Fruit fly (Drosophila melanogaster) whole organism, embryonic: ENCODE measurements around the gene CG16775.

Source experiments
- CG11085 ChIP-seq: fragments of 200-800 bp; sonication (Bioruptor generic); IDR thresholded peaks from 2 replicates; pipeline ENCODE4 v1.3.6; 2022; ENCODE audit warnings: missing biosample characterization, missing genetic modification characterization
- CG14014 ChIP-seq: fragments of 200-800 bp; sonication (Bioruptor generic); IDR thresholded peaks from 2 replicates; pipeline ENCODE4 v1.3.6; 2022; ENCODE audit warnings: missing biosample characterization, missing genetic modification characterization
- CG14710 ChIP-seq: fragments of 200-800 bp; sonication (Bioruptor generic); optimal IDR thresholded peaks from 3 replicates; lab custom pipeline; 2019; ENCODE audit warnings: missing biosample characterization, mild to moderate bottlenecking, missing genetic modification characterization, moderate library complexity
- CG15479 ChIP-seq: fragments of 200-800 bp; sonication (Bioruptor generic); optimal IDR thresholded peaks from 3 replicates; lab custom pipeline; 2019; ENCODE audit warnings: missing biosample characterization, mild to moderate bottlenecking, missing genetic modification characterization, moderate library complexity
- CG15514 ChIP-seq: fragments of 200-800 bp; sonication (Bioruptor generic); optimal IDR thresholded peaks from 3 replicates; lab custom pipeline; 2017; ENCODE audit warnings: missing biosample characterization, missing genetic modification characterization, mild to moderate bottlenecking, moderate library complexity, missing genetic modification reagents
- CG16779 ChIP-seq: fragments of 200-800 bp; sonication (Bioruptor generic); IDR thresholded peaks from 2 replicates; pipeline ENCODE4 v1.3.6; 2022; ENCODE audit warnings: missing biosample characterization, missing genetic modification characterization
- CG16813 ChIP-seq: fragments of 200-800 bp; sonication (Bioruptor generic); IDR thresholded peaks from 3 replicates; pipeline ENCODE4 v1.3.6; 2022; ENCODE audit warnings: missing biosample characterization, missing genetic modification characterization; ENCODE audit not compliant: partially characterized antibody
- CG17328 ChIP-seq: fragments of 200-800 bp; sonication (Bioruptor generic); IDR thresholded peaks from 2 replicates; pipeline ENCODE4 v1.3.6; 2022; ENCODE audit warnings: missing biosample characterization, missing genetic modification characterization
- CG17359 ChIP-seq: fragments of 200-800 bp; sonication (Bioruptor generic); optimal IDR thresholded peaks from 3 replicates; lab custom pipeline; 2018; ENCODE audit warnings: missing biosample characterization, mild to moderate bottlenecking, missing genetic modification characterization, moderate library complexity
- CG17829 ChIP-seq: fragments of 200-800 bp; optimal IDR thresholded peaks from 2 replicates; lab custom pipeline; 2019; ENCODE audit warnings: missing biosample characterization, mild to moderate bottlenecking, missing genetic modification characterization, moderate library complexity
- CG18011 ChIP-seq: fragments of 200-800 bp; sonication (Bioruptor generic); optimal IDR thresholded peaks from 2 replicates; lab custom pipeline; 2017; ENCODE audit warnings: missing biosample characterization, missing genetic modification characterization, mild to moderate bottlenecking, moderate library complexity, missing genotype
- CG30020 ChIP-seq: fragments of 200-800 bp; optimal IDR thresholded peaks from 2 replicates; lab custom pipeline; 2019; ENCODE audit warnings: missing biosample characterization, mild to moderate bottlenecking, missing genetic modification characterization, moderate library complexity
- CG30431 ChIP-seq: fragments of 200-800 bp; sonication (Bioruptor generic); optimal IDR thresholded peaks from 2 replicates; lab custom pipeline; 2017; ENCODE audit warnings: missing biosample characterization, missing genetic modification characterization
- CG31388 ChIP-seq: fragments of 200-800 bp; sonication (Bioruptor generic); optimal IDR thresholded peaks from 2 replicates; lab custom pipeline; 2016; ENCODE audit warnings: missing biosample characterization, missing genetic modification characterization
- CG34376 ChIP-seq: fragments of 200-800 bp; sonication (Bioruptor generic); optimal IDR thresholded peaks from 2 replicates; lab custom pipeline; 2018; ENCODE audit warnings: missing biosample characterization, mild to moderate bottlenecking, missing genetic modification characterization
- CG34422 ChIP-seq: fragments of 200-800 bp; sonication (Bioruptor generic); IDR thresholded peaks from 3 replicates; pipeline ENCODE4 v1.3.6; 2022; ENCODE audit warnings: missing biosample characterization, missing genetic modification characterization
- CG5180 ChIP-seq: fragments of 200-800 bp; sonication (Bioruptor generic); optimal IDR thresholded peaks from 3 replicates; lab custom pipeline; 2017; ENCODE audit warnings: missing biosample characterization, missing genetic modification characterization, mild to moderate bottlenecking, moderate library complexity, missing genetic modification reagents
- CG6254 ChIP-seq: fragments of 200-800 bp; sonication (Bioruptor generic); optimal IDR thresholded peaks from 3 replicates; lab custom pipeline; 2017; ENCODE audit warnings: mild to moderate bottlenecking, missing biosample characterization, missing genetic modification reagents, missing genetic modification characterization
- CG8924 ChIP-seq: fragments of 200-800 bp; optimal IDR thresholded peaks from 3 replicates; lab custom pipeline; 2019; ENCODE audit warnings: missing biosample characterization, mild to moderate bottlenecking, missing genetic modification characterization, moderate library complexity
- Doc2 ChIP-seq: fragments of 200-800 bp; sonication (Bioruptor generic); IDR thresholded peaks from 2 replicates; pipeline ENCODE4 v1.3.6; 2022; ENCODE audit warnings: missing biosample characterization, missing genetic modification characterization
- E2f2 ChIP-seq: fragments of 200-800 bp; sonication (Bioruptor generic); IDR thresholded peaks from 2 replicates; pipeline ENCODE4 v1.3.6; 2022; ENCODE audit warnings: missing biosample characterization, missing genetic modification characterization
- GATAe ChIP-seq: fragments of 200-800 bp; sonication (Bioruptor generic); conservative IDR thresholded peaks from 2 replicates; pipeline ENCODE4 v1.3.6; 2022; ENCODE audit warnings: missing biosample characterization, missing genetic modification characterization
- Gug ChIP-seq: fragments of 200-800 bp; sonication (Bioruptor generic); IDR thresholded peaks from 4 replicates; pipeline ENCODE4 v1.3.6; 2022; ENCODE audit warnings: missing biosample characterization, missing genetic modification characterization
- H15 ChIP-seq: fragments of 200-800 bp; sonication (Bioruptor generic); IDR thresholded peaks from 3 replicates; pipeline ENCODE4 v1.3.6; 2022; ENCODE audit warnings: missing biosample characterization, missing genetic modification characterization
- HHEX ChIP-seq: fragments of 200-800 bp; sonication (Bioruptor generic); optimal IDR thresholded peaks from 3 replicates; lab custom pipeline; 2017; ENCODE audit warnings: missing biosample characterization, mild to moderate bottlenecking, missing genetic modification characterization, missing genetic modification reagents
- HLHmδ ChIP-seq: fragments of 200-800 bp; sonication (Bioruptor generic); optimal IDR thresholded peaks from 2 replicates; lab custom pipeline; 2018; ENCODE audit warnings: missing biosample characterization, mild to moderate bottlenecking, missing genetic modification characterization, moderate library complexity
- Hr3 ChIP-seq: fragments of 200-800 bp; sonication (Bioruptor generic); optimal IDR thresholded peaks from 3 replicates; lab custom pipeline; 2016; ENCODE audit warnings: missing biosample characterization, missing genetic modification characterization
- MBD-R2 ChIP-seq: fragments of 200-800 bp; sonication (Bioruptor generic); IDR thresholded peaks from 2 replicates; pipeline ENCODE4 v1.3.6; 2022; ENCODE audit warnings: missing biosample characterization, missing genetic modification characterization
- Max ChIP-seq: fragments of 200-800 bp; sonication (Bioruptor generic); optimal IDR thresholded peaks from 2 replicates; lab custom pipeline; 2016; ENCODE audit warnings: missing biosample characterization, mild to moderate bottlenecking, missing genetic modification characterization
- NC2β ChIP-seq: fragments of 200-800 bp; sonication (Bioruptor generic); optimal IDR thresholded peaks from 2 replicates; lab custom pipeline; 2016; ENCODE audit warnings: missing biosample characterization, missing genetic modification characterization
- Tbp ChIP-seq: fragments of >200 bp; optimal IDR thresholded peaks from 2 replicates; lab custom pipeline; 2018; ENCODE audit warnings: missing biosample characterization, missing genetic modification characterization
- ash1 ChIP-seq: fragments of 200-800 bp; sonication (Bioruptor generic); optimal IDR thresholded peaks from 2 replicates; lab custom pipeline; 2018; ENCODE audit warnings: missing biosample characterization, mild to moderate bottlenecking, missing genetic modification characterization
- ato ChIP-seq: fragments of 200-800 bp; sonication (Bioruptor generic); IDR thresholded peaks from 2 replicates; pipeline ENCODE4 v1.3.6; 2022; ENCODE audit warnings: missing biosample characterization, missing genetic modification characterization; ENCODE audit not compliant: partially characterized antibody
- bcd ChIP-seq: fragments of 200-800 bp; sonication (Bioruptor generic); optimal IDR thresholded peaks from 2 replicates; lab custom pipeline; 2017; ENCODE audit warnings: missing biosample characterization, mild to moderate bottlenecking, missing genetic modification characterization
- btn ChIP-seq: fragments of 200-800 bp; sonication (Bioruptor generic); optimal IDR thresholded peaks from 2 replicates; lab custom pipeline; 2016; ENCODE audit warnings: missing biosample characterization, missing genetic modification characterization
- chm ChIP-seq: fragments of 200-800 bp; sonication (Bioruptor generic); IDR thresholded peaks from 2 replicates; pipeline ENCODE4 v1.3.6; 2022; ENCODE audit warnings: missing biosample characterization, missing genetic modification characterization
- chn ChIP-seq: fragments of 200-800 bp; sonication (Bioruptor generic); optimal IDR thresholded peaks from 2 replicates; lab custom pipeline; 2016; ENCODE audit warnings: missing biosample characterization, missing genetic modification characterization
- exex ChIP-seq: fragments of 200-800 bp; sonication (Bioruptor generic); optimal IDR thresholded peaks from 4 replicates; lab custom pipeline; 2018; ENCODE audit warnings: missing biosample characterization, mild to moderate bottlenecking, missing genetic modification characterization, moderate library complexity
- fd64A ChIP-seq: fragments of 200-800 bp; sonication (Bioruptor generic); optimal IDR thresholded peaks from 3 replicates; lab custom pipeline; 2018; ENCODE audit warnings: missing biosample characterization, mild to moderate bottlenecking, missing genetic modification characterization
- fd96Cb ChIP-seq: fragments of 200-800 bp; sonication (Bioruptor generic); optimal IDR thresholded peaks from 2 replicates; lab custom pipeline; 2018; ENCODE audit warnings: missing biosample characterization, mild to moderate bottlenecking, missing genetic modification characterization, moderate library complexity
- grn ChIP-seq: fragments of 200-800 bp; sonication (Bioruptor generic); optimal IDR thresholded peaks from 3 replicates; lab custom pipeline; 2017; ENCODE audit warnings: missing biosample characterization, missing genetic modification characterization
- h ChIP-seq: fragments of >200 bp; optimal IDR thresholded peaks from 2 replicates; lab custom pipeline; 2017
- kni ChIP-seq: fragments of 200-800 bp; sonication (Bioruptor generic); optimal IDR thresholded peaks from 3 replicates; lab custom pipeline; 2017; ENCODE audit warnings: mild to moderate bottlenecking, missing biosample characterization, missing genetic modification reagents, missing genetic modification characterization
- lbe ChIP-seq: fragments of 200-800 bp; sonication (Bioruptor generic); optimal IDR thresholded peaks from 2 replicates; lab custom pipeline; 2016; ENCODE audit warnings: missing biosample characterization, mild to moderate bottlenecking, missing genetic modification characterization
- mam ChIP-seq: fragments of 200-800 bp; sonication (Bioruptor generic); optimal IDR thresholded peaks from 3 replicates; lab custom pipeline; 2016; ENCODE audit warnings: missing biosample characterization, missing genetic modification characterization
- salm ChIP-seq: fragments of 200-800 bp; sonication (Bioruptor generic); optimal IDR thresholded peaks from 2 replicates; lab custom pipeline; 2018; ENCODE audit warnings: missing biosample characterization, mild to moderate bottlenecking, missing genetic modification characterization
- scrt ChIP-seq: fragments of 200-800 bp; sonication (Bioruptor generic); optimal IDR thresholded peaks from 2 replicates; lab custom pipeline; 2018; ENCODE audit warnings: missing biosample characterization, mild to moderate bottlenecking, missing genetic modification characterization, moderate library complexity
- sima ChIP-seq: fragments of 200-800 bp; sonication (Bioruptor generic); optimal IDR thresholded peaks from 2 replicates; lab custom pipeline; 2016; ENCODE audit warnings: missing biosample characterization, missing genetic modification characterization
- ssp ChIP-seq: fragments of 200-800 bp; sonication (Bioruptor generic); IDR thresholded peaks from 2 replicates; pipeline ENCODE4 v1.3.6; 2022; ENCODE audit warnings: missing biosample characterization, missing genetic modification characterization
- tio ChIP-seq: fragments of 200-800 bp; sonication (Bioruptor generic); optimal IDR thresholded peaks from 2 replicates; lab custom pipeline; 2017; ENCODE audit warnings: missing biosample characterization, missing genetic modification characterization, inconsistent platforms
- usp ChIP-seq: fragments of >200 bp; optimal IDR thresholded peaks from 2 replicates; lab custom pipeline; 2017; ENCODE audit warnings: missing biosample characterization, missing genetic modification characterization

Gene CG16775

dm6 chr3L:17907609-17908160 lies 21.2 kb upstream of the CG16775 start, which contains the start of the genes Prestin and Wdr92 (continued):
- TF ChIP-seq CG16779, result 0 out of 2 replicates have a peak, but pooled peaks have one; percentile 40
- no peak for TF ChIP-seq salm (tag; lab: Kevin White, UChicago)
- TF ChIP-seq NC2β, result no peak
- TF ChIP-seq chn (GFP tag; lab: Kevin White, UChicago), result no peak
- TF ChIP-seq CG31388 (GFP tag; lab: Kevin White, UChicago), result no peak
- peak; percentile 19 for TF ChIP-seq CG17829
- TF ChIP-seq HLHmδ (GFP tag; lab: Kevin White, UChicago), result no peak
- no peak; the same call in 1 of the 2 replicates for TF ChIP-seq chm (GFP tag; lab: Robert Waterston, UW)
- no peak for TF ChIP-seq Gug (GFP tag; lab: Robert Waterston, UW)
- no peak for TF ChIP-seq CG11085 (GFP tag; lab: Robert Waterston, UW)
- TF ChIP-seq usp (GFP tag; lab: Kevin White, UChicago), result no peak
- peak; percentile 10 for TF ChIP-seq exex (tag; lab: Kevin White, UChicago)
- TF ChIP-seq CG14014, result no peak; the same call in 1 of the 2 replicates
- TF ChIP-seq CG17359 (tag; lab: Kevin White, UChicago), result peak; percentile 28
- TF ChIP-seq fd96Cb (tag; lab: Kevin White, UChicago), result no peak
- peak; percentile 73 for TF ChIP-seq CG15514 (GFP tag; lab: Kevin White, UChicago)
- peak; percentile 32 for TF ChIP-seq Hr3
- TF ChIP-seq ssp (GFP tag; lab: Robert Waterston, UW), result no peak
- peak; percentile 57 for TF ChIP-seq CG34376
- TF ChIP-seq fd64A (GFP tag; lab: Kevin White, UChicago), result no peak
- no peak for TF ChIP-seq mam (GFP tag; lab: Kevin White, UChicago)
- peak; percentile 53 for TF ChIP-seq lbe
- TF ChIP-seq CG30020 (tag; lab: Kevin White, UChicago), result peak; percentile 21
- no peak for TF ChIP-seq H15 (GFP tag; lab: Robert Waterston, UW)
- no peak for TF ChIP-seq CG30431 (GFP tag; lab: Kevin White, UChicago)
- no peak for TF ChIP-seq grn (GFP tag; lab: Kevin White, UChicago)
- TF ChIP-seq CG15479 (GFP tag; lab: Kevin White, UChicago), result no peak
- TF ChIP-seq btn (GFP tag; lab: Kevin White, UChicago), result no peak
- TF ChIP-seq E2f2, result peak; percentile 51
- no peak for TF ChIP-seq CG18011 (GFP tag; lab: Kevin White, UChicago)
- TF ChIP-seq h (lab: Kevin White, UChicago), result no peak
- TF ChIP-seq Doc2 (GFP tag; lab: Robert Waterston, UW), result no peak
- no peak for TF ChIP-seq Tbp (GFP tag; lab: Kevin White, UChicago)
- no peak for TF ChIP-seq ash1
- TF ChIP-seq bcd (GFP tag; lab: Kevin White, UChicago), result no peak
- TF ChIP-seq kni, result no peak
- no peak for TF ChIP-seq CG5180 (GFP tag; lab: Kevin White, UChicago)
- no peak for TF ChIP-seq tio (GFP tag; lab: Kevin White, UChicago)
- no peak for TF ChIP-seq CG17328 (GFP tag; lab: Robert Waterston, UW)
- TF ChIP-seq HHEX (GFP tag; lab: Kevin White, UChicago), result no peak
- no peak for TF ChIP-seq CG6254 (GFP tag; lab: Kevin White, UChicago)
- TF ChIP-seq CG8924, result no peak
- peak; percentile 52; the same call in 1 of the 2 replicates for TF ChIP-seq ato (GFP tag; lab: Robert Waterston, UW)
- peak; percentile 53 for TF ChIP-seq CG14710 (tag; lab: Kevin White, UChicago)
- peak; percentile 56 for TF ChIP-seq scrt (GFP tag; lab: Kevin White, UChicago)
- no peak for TF ChIP-seq GATAe
- TF ChIP-seq sima (GFP tag; lab: Kevin White, UChicago), result no peak
- TF ChIP-seq MBD-R2 (GFP tag; lab: Robert Waterston, UW), result peak; percentile 52
- peak; percentile 75 for TF ChIP-seq CG16813 (GFP tag; lab: Robert Waterston, UW)
- no peak for TF ChIP-seq Max (GFP tag; lab: Kevin White, UChicago)
- peak; percentile 55; the same call in 1 of the 3 replicates for TF ChIP-seq CG34422
